Fruit fly (Drosophila melanogaster) whole organism, embryonic: ENCODE results near the gene Pgcl.

Experiments used
- Awh ChIP-seq: fragments of 200-800 bp; sonication (Bioruptor generic); IDR thresholded peaks from 2 replicates; pipeline ENCODE4, ENCODE4 v1.3.6; 2022; ENCODE audit warnings: missing biosample characterization, missing genetic modification characterization
- Blimp-1 ChIP-seq: fragments of 200-800 bp; sonication (Bioruptor generic); optimal IDR thresholded peaks from 3 replicates; lab custom pipeline; 2018; ENCODE audit warnings: missing biosample characterization, missing genetic modification characterization, mild to moderate bottlenecking, moderate library complexity, missing genetic modification reagents
- CG10565 ChIP-seq: fragments of 200-800 bp; sonication (Bioruptor generic); optimal IDR thresholded peaks from 3 replicates; lab custom pipeline; 2016; ENCODE audit warnings: missing biosample characterization, mild to moderate bottlenecking, missing genetic modification characterization
- CG10959 ChIP-seq: fragments of 200-800 bp; sonication (Bioruptor generic); IDR thresholded peaks from 2 replicates; pipeline ENCODE4 v1.3.6; 2022; ENCODE audit warnings: missing biosample characterization, missing genetic modification characterization
- CG11695 ChIP-seq: fragments of 200-800 bp; sonication (Bioruptor generic); IDR thresholded peaks from 3 replicates; pipeline ENCODE4 v1.3.6; 2022; ENCODE audit warnings: missing biosample characterization, missing genetic modification characterization
- CG14667 ChIP-seq: fragments of 200-800 bp; sonication (Bioruptor generic); IDR thresholded peaks from 2 replicates; pipeline ENCODE4 v1.3.6; 2022; ENCODE audit warnings: missing biosample characterization, missing genetic modification characterization
- CG15269 ChIP-seq: fragments of 200-800 bp; sonication (Bioruptor generic); optimal IDR thresholded peaks from 2 replicates; lab custom pipeline; 2018; ENCODE audit warnings: missing biosample characterization, mild to moderate bottlenecking, missing genetic modification characterization, moderate library complexity
- CG1832 ChIP-seq: fragments of 200-800 bp; sonication (Bioruptor generic); optimal IDR thresholded peaks from 2 replicates; lab custom pipeline; 2017; ENCODE audit warnings: missing biosample characterization, mild to moderate bottlenecking, missing genetic modification characterization, inconsistent platforms
- CG2116 ChIP-seq: fragments of 200-800 bp; sonication (Bioruptor generic); optimal IDR thresholded peaks from 3 replicates; lab custom pipeline; 2018; ENCODE audit warnings: missing biosample characterization, mild to moderate bottlenecking, missing genetic modification characterization
- CG31365 ChIP-seq: fragments of 200-800 bp; sonication (Bioruptor generic); optimal IDR thresholded peaks from 2 replicates; lab custom pipeline; 2018; ENCODE audit warnings: missing biosample characterization, mild to moderate bottlenecking, missing genetic modification characterization
- CG33213 ChIP-seq: fragments of 200-800 bp; sonication (Bioruptor generic); optimal IDR thresholded peaks from 3 replicates; lab custom pipeline; 2016; ENCODE audit warnings: missing biosample characterization, missing genetic modification characterization
- CG3847 ChIP-seq: fragments of 200-800 bp; sonication (Bioruptor generic); IDR thresholded peaks from 2 replicates; pipeline ENCODE4 v1.3.6; 2022; ENCODE audit warnings: missing biosample characterization, missing genetic modification characterization
- CG43689 ChIP-seq: fragments of 200-800 bp; sonication (Bioruptor generic); IDR thresholded peaks from 2 replicates; pipeline ENCODE4 v1.3.6; 2022; ENCODE audit warnings: missing biosample characterization, missing genetic modification characterization
- CG4617 ChIP-seq: fragments of 200-800 bp; sonication (Bioruptor generic); optimal IDR thresholded peaks from 3 replicates; lab custom pipeline; 2016; ENCODE audit warnings: missing biosample characterization, missing genetic modification characterization, borderline replicate concordance
- CG6791 ChIP-seq: fragments of 200-800 bp; sonication (Bioruptor generic); IDR thresholded peaks from 3 replicates; pipeline ENCODE4 v1.3.6; 2022; ENCODE audit warnings: missing biosample characterization, missing genetic modification characterization; ENCODE audit not compliant: partially characterized antibody
- CG7372 ChIP-seq: fragments of 200-800 bp; sonication (Bioruptor generic); IDR thresholded peaks from 2 replicates; pipeline ENCODE4 v1.3.6; 2022; ENCODE audit warnings: missing biosample characterization, missing genetic modification characterization
- CG7839 ChIP-seq: fragments of 200-800 bp; sonication (Bioruptor generic); optimal IDR thresholded peaks from 3 replicates; lab custom pipeline; 2018; ENCODE audit warnings: missing biosample characterization, mild to moderate bottlenecking, missing genetic modification characterization, moderate library complexity
- CG8478 ChIP-seq: fragments of >200 bp; optimal IDR thresholded peaks from 2 replicates; lab custom pipeline; 2018
- CG8944 ChIP-seq: fragments of 200-800 bp; sonication (Bioruptor generic); optimal IDR thresholded peaks from 3 replicates; lab custom pipeline; 2016; ENCODE audit warnings: missing biosample characterization, missing genetic modification characterization
- CG9437 ChIP-seq: fragments of 200-800 bp; sonication (Bioruptor generic); optimal IDR thresholded peaks from 2 replicates; lab custom pipeline; 2018; ENCODE audit warnings: missing biosample characterization, mild to moderate bottlenecking, missing genetic modification characterization
- E2f2 ChIP-seq: fragments of 200-800 bp; sonication (Bioruptor generic); IDR thresholded peaks from 2 replicates; pipeline ENCODE4 v1.3.6; 2022; ENCODE audit warnings: missing biosample characterization, missing genetic modification characterization
- Ets65A ChIP-seq: fragments of 200-800 bp; sonication (Bioruptor generic); peaks from one replicate; lab custom pipeline; 2016; ENCODE audit warnings: missing biosample characterization, missing genetic modification characterization
- HLH4C ChIP-seq: fragments of 200-800 bp; sonication (Bioruptor generic); IDR thresholded peaks from 3 replicates; pipeline ENCODE4 v1.3.6; 2022; ENCODE audit warnings: missing biosample characterization, missing genetic modification characterization; ENCODE audit not compliant: partially characterized antibody
- HLH54F ChIP-seq: fragments of 200-800 bp; sonication (Bioruptor generic); optimal IDR thresholded peaks from 3 replicates; lab custom pipeline; 2016; ENCODE audit warnings: missing biosample characterization, missing genetic modification characterization
- HLHmδ ChIP-seq: fragments of 200-800 bp; sonication (Bioruptor generic); optimal IDR thresholded peaks from 2 replicates; lab custom pipeline; 2018; ENCODE audit warnings: missing biosample characterization, mild to moderate bottlenecking, missing genetic modification characterization, moderate library complexity
- Hr51 ChIP-seq, 2 experiments: fragments of 200-800 bp; sonication (Bioruptor generic); optimal IDR thresholded peaks; 2 replicates in 1 of 2; 3 replicates in 1 of 2; lab custom pipeline; 2016 to 2018; ENCODE audit warnings: missing biosample characterization in 2 of 2, missing genetic modification characterization in 2 of 2, mild to moderate bottlenecking in 1 of 2, moderate library complexity in 1 of 2
- Lhr ChIP-seq: fragments of 200-800 bp; sonication (Bioruptor generic); optimal IDR thresholded peaks from 3 replicates; lab custom pipeline; 2017; ENCODE audit warnings: mild to moderate bottlenecking, missing biosample characterization, missing genetic modification reagents, missing genetic modification characterization
- MBD-R2 ChIP-seq: fragments of 200-800 bp; sonication (Bioruptor generic); IDR thresholded peaks from 2 replicates; pipeline ENCODE4 v1.3.6; 2022; ENCODE audit warnings: missing biosample characterization, missing genetic modification characterization
- Mes4 ChIP-seq: fragments of 200-800 bp; sonication (Bioruptor generic); optimal IDR thresholded peaks from 2 replicates; lab custom pipeline; 2016; ENCODE audit warnings: missing biosample characterization, missing genetic modification characterization
- NC2α ChIP-seq: fragments of 200-800 bp; sonication (Bioruptor generic); optimal IDR thresholded peaks from 2 replicates; lab custom pipeline; 2016; ENCODE audit warnings: missing biosample characterization, missing genetic modification characterization
- Optix ChIP-seq: fragments of 200-800 bp; sonication (Bioruptor generic); IDR thresholded peaks from 3 replicates; pipeline ENCODE4 v1.3.6; 2022; ENCODE audit warnings: missing biosample characterization, missing genetic modification characterization
- ase ChIP-seq: fragments of 200-800 bp; sonication (Bioruptor generic); IDR thresholded peaks from 3 replicates; pipeline ENCODE4 v1.3.6; 2022; ENCODE audit warnings: missing biosample characterization, missing genetic modification characterization
- bab2 ChIP-seq: fragments of 200-800 bp; sonication (Bioruptor generic); optimal IDR thresholded peaks from 2 replicates; lab custom pipeline; 2016; ENCODE audit warnings: missing biosample characterization, missing genetic modification characterization
- bsh ChIP-seq, 2 experiments: fragments of 200-800 bp; sonication (Bioruptor generic); optimal IDR thresholded peaks; 2 replicates each; lab custom pipeline; 2017 to 2018; ENCODE audit warnings: mild to moderate bottlenecking in 2 of 2, missing biosample characterization in 2 of 2, missing genetic modification characterization in 2 of 2, moderate library complexity in 1 of 2
- cas ChIP-seq: fragments of 200-800 bp; sonication (Bioruptor generic); IDR thresholded peaks from 2 replicates; pipeline ENCODE4 v1.3.6; 2022; ENCODE audit warnings: missing biosample characterization, missing genetic modification characterization
- cato ChIP-seq: fragments of 200-800 bp; sonication (Bioruptor generic); optimal IDR thresholded peaks from 2 replicates; lab custom pipeline; 2016; ENCODE audit warnings: missing biosample characterization, missing genetic modification characterization, borderline replicate concordance
- en ChIP-seq: fragments of 200-800 bp; sonication (Bioruptor generic); optimal IDR thresholded peaks from 2 replicates; lab custom pipeline; 2016; ENCODE audit warnings: missing biosample characterization, missing genetic modification characterization
- gce ChIP-seq: fragments of 200-800 bp; sonication (Bioruptor generic); IDR thresholded peaks from 3 replicates; pipeline ENCODE4 v1.3.6; 2022; ENCODE audit warnings: missing biosample characterization, missing genetic modification characterization
- grau ChIP-seq: fragments of 200-800 bp; optimal IDR thresholded peaks from 3 replicates; lab custom pipeline; 2019; ENCODE audit warnings: missing biosample characterization, mild to moderate bottlenecking, missing genetic modification characterization, moderate library complexity
- gsb ChIP-seq: fragments of 200-800 bp; sonication (Bioruptor generic); IDR thresholded peaks from 2 replicates; pipeline ENCODE4 v1.3.6; 2022; ENCODE audit warnings: missing biosample characterization, missing genetic modification characterization
- jing ChIP-seq: fragments of 200-800 bp; sonication (Bioruptor generic); optimal IDR thresholded peaks from 2 replicates; lab custom pipeline; 2018; ENCODE audit warnings: missing biosample characterization, mild to moderate bottlenecking, missing genetic modification characterization
- lilli ChIP-seq: fragments of 200-800 bp; sonication (Bioruptor generic); optimal IDR thresholded peaks from 3 replicates; lab custom pipeline; 2016; ENCODE audit warnings: missing biosample characterization, missing genetic modification characterization
- peb ChIP-seq: fragments of 200-800 bp; sonication (Bioruptor generic); IDR thresholded peaks from 2 replicates; pipeline ENCODE4 v1.3.6; 2022; ENCODE audit warnings: missing biosample characterization, missing genetic modification characterization
- pzg ChIP-seq: fragments of 200-800 bp; sonication (Bioruptor generic); optimal IDR thresholded peaks from 3 replicates; lab custom pipeline; 2018; ENCODE audit warnings: missing biosample characterization, mild to moderate bottlenecking, missing genetic modification characterization, moderate library complexity
- salm ChIP-seq: fragments of 200-800 bp; sonication (Bioruptor generic); optimal IDR thresholded peaks from 2 replicates; lab custom pipeline; 2018; ENCODE audit warnings: missing biosample characterization, mild to moderate bottlenecking, missing genetic modification characterization
- sens ChIP-seq: fragments of 200-800 bp; sonication (Bioruptor generic); peaks from one replicate; lab custom pipeline; 2016; ENCODE audit warnings: missing biosample characterization, missing genetic modification characterization
- sob ChIP-seq: fragments of 200-800 bp; sonication (Bioruptor generic); IDR thresholded peaks from 2 replicates; pipeline ENCODE4 v1.3.6; 2022; ENCODE audit warnings: missing biosample characterization, missing genetic modification characterization
- sqz ChIP-seq: fragments of 200-800 bp; sonication (Bioruptor generic); optimal IDR thresholded peaks from 3 replicates; lab custom pipeline; 2018; ENCODE audit warnings: missing biosample characterization, mild to moderate bottlenecking, missing genetic modification characterization
- sug ChIP-seq: fragments of 200-800 bp; optimal IDR thresholded peaks from 2 replicates; lab custom pipeline; 2019; ENCODE audit warnings: missing biosample characterization, mild to moderate bottlenecking, missing genetic modification characterization, moderate library complexity
- twi ChIP-seq: fragments of 200-800 bp; optimal IDR thresholded peaks from 2 replicates; lab custom pipeline; 2019; ENCODE audit warnings: missing biosample characterization, mild to moderate bottlenecking, missing genetic modification characterization, moderate library complexity
- zfh1 ChIP-seq: fragments of 200-800 bp; sonication (Bioruptor generic); IDR thresholded peaks from 3 replicates; pipeline ENCODE4 v1.3.6; 2022; ENCODE audit warnings: missing biosample characterization, missing genetic modification characterization

Pgcl gene

dm6 chrX:457803-458202 lies 20.6 kb upstream of the Pgcl start (continued):
- TF ChIP-seq lilli (GFP tag; lab: Kevin White, UChicago) (no peak), CG4617 (GFP tag; lab: Kevin White, UChicago) (no peak), Mes4 (no peak), MBD-R2 (GFP tag; lab: Robert Waterston, UW) (no peak), sens (GFP tag; lab: Kevin White, UChicago) (peak; percentile 61), Ets65A (GFP tag; lab: Kevin White, UChicago) (no peak), CG10959 (GFP tag; lab: Robert Waterston, UW) (0 out of 2 replicates have a peak, but pooled peaks have one; percentile 39), Awh (GFP tag; lab: Robert Waterston, UW) (no peak), bsh (GFP tag; optimal IDR thresholded peaks at IDR 0.05; lab: Kevin White, UChicago) (peak in 1 of 2 experiments; percentile 36), salm (tag; lab: Kevin White, UChicago) (no peak)
- TF ChIP-seq, all 482 proteins: peak for 73

dm6 chrX:456959-457358 lies 19.7 kb upstream of the Pgcl start:
- TF ChIP-seq gce (GFP tag; lab: Robert Waterston, UW) (no peak), Optix (no peak), en (GFP tag; lab: Kevin White, UChicago) (no peak), CG33213 (GFP tag; lab: Kevin White, UChicago) (no peak), CG2116 (no peak), ase (GFP tag; lab: Robert Waterston, UW) (0 out of 3 replicates have a peak, but pooled peaks have one; percentile 59), twi (tag; lab: Kevin White, UChicago) (peak; percentile 50), peb (GFP tag; lab: Robert Waterston, UW) (no peak), CG8478 (lab: Kevin White, UChicago) (no peak), pzg (no peak), sob (GFP tag; lab: Robert Waterston, UW) (no peak), CG43689 (no peak), gsb (GFP tag; lab: Robert Waterston, UW) (no peak), CG11695 (GFP tag; lab: Robert Waterston, UW) (no peak), CG1832 (GFP tag; lab: Kevin White, UChicago) (peak; percentile 63), grau (tag; lab: Kevin White, UChicago) (no peak), Lhr (GFP tag; lab: Kevin White, UChicago) (no peak), jing (GFP tag; lab: Kevin White, UChicago) (no peak), Hr51 (GFP tag; optimal IDR thresholded peaks at IDR 0.05; lab: Kevin White, UChicago) (no peak), E2f2 (no peak), CG10565 (GFP tag; lab: Kevin White, UChicago) (no peak), CG7839 (tag; lab: Kevin White, UChicago) (no peak), NC2α (GFP tag; lab: Kevin White, UChicago) (no peak), zfh1 (no peak), CG7372 (GFP tag; lab: Robert Waterston, UW) (no peak), sug (tag; lab: Kevin White, UChicago) (no peak), HLH54F (GFP tag; lab: Kevin White, UChicago) (no peak), bab2 (GFP tag; lab: Kevin White, UChicago) (no peak), cas (GFP tag; lab: Robert Waterston, UW) (no peak), cato (GFP tag; lab: Kevin White, UChicago) (no peak), CG31365 (no peak), sqz (GFP tag; lab: Kevin White, UChicago) (no peak), HLH4C (GFP tag; lab: Robert Waterston, UW) (no peak), HLHmδ (GFP tag; lab: Kevin White, UChicago) (peak; percentile 42), Blimp-1 (GFP tag; lab: Kevin White, UChicago) (no peak), CG3847 (GFP tag; lab: Robert Waterston, UW) (no peak), CG9437 (GFP tag; lab: Kevin White, UChicago) (no peak), CG8944 (GFP tag; lab: Kevin White, UChicago) (no peak), CG14667 (no peak), CG15269 (no peak), CG6791 (GFP tag; lab: Robert Waterston, UW) (0 out of 3 replicates have a peak, but pooled peaks have one; percentile 23)
